Fruit fly (Drosophila melanogaster) S2 (cell line): ENCODE measurements around the gene Taf8.

Experiments
- CG8478 ChIP-seq: fragments of >200 bp; optimal IDR thresholded peaks from 2 replicates; lab custom pipeline; 2018
- CTCF ChIP-seq, 2 experiments: fragments of >200 bp; optimal IDR thresholded peaks; 2 replicates each; lab custom pipeline; 2018

dm6 chrX:18108676-18109075, 6.9 kb downstream of the Taf8 start:
- TF ChIP-seq CTCF (optimal IDR thresholded peaks at IDR 0.05; lab: Kevin White, UChicago), result no peak
- TF ChIP-seq CG8478 (lab: Kevin White, UChicago), result no peak
